Fruit fly (Drosophila melanogaster) whole organism, pupa: Measurements from ENCODE around the gene CG3552.

Experiments
- CG10348 ChIP-seq: fragments of 200-800 bp; sonication (Bioruptor generic); IDR thresholded peaks from 2 replicates; pipeline ENCODE4 v1.3.6; 2022; ENCODE audit warnings: missing biosample characterization, missing genetic modification characterization
- CG12605 ChIP-seq: fragments of 200-800 bp; sonication (Bioruptor generic); IDR thresholded peaks from 2 replicates; pipeline ENCODE4 v1.3.6; 2022; ENCODE audit warnings: missing biosample characterization, missing genetic modification characterization
- CG13204 ChIP-seq: fragments of 200-800 bp; sonication (Bioruptor generic); optimal IDR thresholded peaks from 2 replicates; lab custom pipeline; 2018; ENCODE audit warnings: missing biosample characterization, mild to moderate bottlenecking, missing genetic modification characterization, moderate library complexity
- CG14655 ChIP-seq: fragments of 200-800 bp; sonication (Bioruptor generic); optimal IDR thresholded peaks from 3 replicates; lab custom pipeline; 2017; ENCODE audit warnings: mild to moderate bottlenecking, missing biosample characterization, missing genetic modification reagents, missing genetic modification characterization
- CG15710 ChIP-seq: fragments of 200-800 bp; sonication (Bioruptor generic); optimal IDR thresholded peaks from 2 replicates; lab custom pipeline; 2018; ENCODE audit warnings: missing biosample characterization, mild to moderate bottlenecking, missing genetic modification characterization, moderate library complexity
- CG17806 ChIP-seq: fragments of 200-800 bp; sonication (Bioruptor generic); optimal IDR thresholded peaks from 2 replicates; lab custom pipeline; 2018; ENCODE audit warnings: missing biosample characterization, mild to moderate bottlenecking, missing genetic modification characterization, moderate library complexity
- CG32121 ChIP-seq: fragments of 200-800 bp; sonication (Bioruptor generic); IDR thresholded peaks from 2 replicates; pipeline ENCODE4 v1.3.6; 2022; ENCODE audit warnings: missing biosample characterization, missing genetic modification characterization
- CG34367 ChIP-seq: fragments of 200-800 bp; sonication (Bioruptor generic); optimal IDR thresholded peaks from 2 replicates; lab custom pipeline; 2018; ENCODE audit warnings: missing biosample characterization, mild to moderate bottlenecking, missing genetic modification characterization
- CG4496 ChIP-seq: fragments of 200-800 bp; sonication (Bioruptor generic); IDR thresholded peaks from 3 replicates; pipeline ENCODE4 v1.3.6; 2022; ENCODE audit warnings: missing biosample characterization, missing genetic modification characterization
- CG8159 ChIP-seq: fragments of 200-800 bp; sonication (Bioruptor generic); optimal IDR thresholded peaks from 3 replicates; lab custom pipeline; 2018; ENCODE audit warnings: missing biosample characterization, mild to moderate bottlenecking, missing genetic modification characterization, moderate library complexity
- CG8301 ChIP-seq: fragments of 200-800 bp; sonication (Bioruptor generic); optimal IDR thresholded peaks from 2 replicates; lab custom pipeline; 2018; ENCODE audit warnings: missing biosample characterization, mild to moderate bottlenecking, missing genetic modification characterization
- CG9948 ChIP-seq: fragments of 200-800 bp; sonication (Bioruptor generic); optimal IDR thresholded peaks from 2 replicates; lab custom pipeline; 2018; ENCODE audit warnings: missing biosample characterization, mild to moderate bottlenecking, missing genetic modification characterization, moderate library complexity
- D1 ChIP-seq: fragments of 200-800 bp; sonication (Bioruptor generic); optimal IDR thresholded peaks from 2 replicates; lab custom pipeline; 2018; ENCODE audit warnings: missing biosample characterization, mild to moderate bottlenecking, missing genetic modification characterization, moderate library complexity
- EcR ChIP-seq: fragments of 200-800 bp; sonication (Bioruptor generic); optimal IDR thresholded peaks from 3 replicates; lab custom pipeline; 2019; ENCODE audit warnings: missing biosample characterization, missing genetic modification characterization, mild to moderate bottlenecking, moderate library complexity, missing genetic modification reagents
- Ets98B ChIP-seq: fragments of 200-800 bp; sonication (Bioruptor generic); IDR thresholded peaks from 2 replicates; pipeline ENCODE4 v1.3.6; 2022; ENCODE audit warnings: missing biosample characterization, missing genetic modification characterization
- Pif1A ChIP-seq: fragments of 200-800 bp; sonication (Bioruptor generic); optimal IDR thresholded peaks from 3 replicates; lab custom pipeline; 2016; ENCODE audit warnings: missing biosample characterization, missing genetic modification characterization
- Pif1B ChIP-seq: fragments of 200-800 bp; sonication (Bioruptor generic); optimal IDR thresholded peaks from 3 replicates; lab custom pipeline; 2016; ENCODE audit warnings: missing biosample characterization, missing genetic modification characterization
- Snoo ChIP-seq: fragments of 200-800 bp; sonication (Bioruptor generic); optimal IDR thresholded peaks from 3 replicates; lab custom pipeline; 2017; ENCODE audit warnings: missing biosample characterization, mild to moderate bottlenecking, missing genetic modification characterization, inconsistent platforms
- fd96Ca ChIP-seq: fragments of 200-800 bp; sonication (Bioruptor generic); IDR thresholded peaks from 3 replicates; pipeline ENCODE4 v1.3.6; 2022; ENCODE audit warnings: missing biosample characterization, missing genetic modification characterization
- gl ChIP-seq: fragments of 200-800 bp; sonication (Bioruptor generic); optimal IDR thresholded peaks from 2 replicates; lab custom pipeline; 2018; ENCODE audit warnings: missing biosample characterization, mild to moderate bottlenecking, missing genetic modification characterization
- rn ChIP-seq: fragments of 200-800 bp; sonication (Bioruptor generic); IDR thresholded peaks from 2 replicates; pipeline ENCODE4 v1.3.6; 2022; ENCODE audit warnings: missing biosample characterization, missing genetic modification characterization

Gene CG3552

dm6 chr3L:9429665-9430607 is 26.2 kb upstream of the CG3552 start, which contains the start of the genes RpS17 and MTF-1:
RpS17 (minus strand) TSS chr3L:9429821.
MTF-1 (plus strand) TSS chr3L:9430312.
- TF ChIP-seq CG13204 (peak; percentile 6), Ets98B (GFP tag; lab: Robert Waterston, UW) (no peak), CG8301 (tag; lab: Kevin White, UChicago) (peak; percentile 0), CG4496 (GFP tag; lab: Robert Waterston, UW) (peak; percentile 64), CG34367 (tag; lab: Kevin White, UChicago) (peak; percentile 27), CG12605 (GFP tag; lab: Robert Waterston, UW) (0 out of 2 replicates have a peak, but pooled peaks have one; percentile 32), rn (GFP tag; lab: Robert Waterston, UW) (no peak), CG9948 (tag; lab: Kevin White, UChicago) (no peak), Snoo (peak; percentile 58), D1 (tag; lab: Kevin White, UChicago) (no peak), CG32121 (no peak), gl (tag; lab: Kevin White, UChicago) (peak; percentile 10), Pif1A (GFP tag; lab: Kevin White, UChicago) (peak; percentile 24), CG15710 (no peak), CG14655 (GFP tag; lab: Kevin White, UChicago) (no peak), CG8159 (tag; lab: Kevin White, UChicago) (no peak), CG10348 (GFP tag; lab: Robert Waterston, UW) (no peak), Pif1B (GFP tag; lab: Kevin White, UChicago) (peak; percentile 26), CG17806 (tag; lab: Kevin White, UChicago) (peak; percentile 9), EcR (GFP tag; lab: Kevin White, UChicago) (peak; percentile 41), fd96Ca (GFP tag; lab: Robert Waterston, UW) (no peak)

DNA sequence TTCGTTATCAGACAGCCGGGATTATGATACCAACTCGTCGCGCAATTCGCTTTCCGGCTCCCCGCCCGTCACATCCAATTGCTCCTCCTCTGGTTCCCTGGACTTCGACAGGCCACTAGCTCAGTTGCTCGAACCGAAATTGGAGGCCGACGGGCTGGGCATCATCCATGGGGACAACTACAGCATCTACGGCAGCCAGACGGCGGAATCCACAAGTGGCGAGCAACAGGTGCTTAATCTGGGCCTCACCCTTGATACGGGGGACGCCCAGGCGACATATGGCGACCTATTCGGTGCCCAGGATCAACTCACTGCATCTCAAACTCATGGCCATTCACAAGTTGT is 25.5 kb upstream of the CG3552 start:
- TF ChIP-seq CG8301 (tag; lab: Kevin White, UChicago): no peak
- peak; percentile 42; the same call in 1 of the 2 replicates for TF ChIP-seq CG12605 (GFP tag; lab: Robert Waterston, UW)
- no peak for TF ChIP-seq CG17806 (tag; lab: Kevin White, UChicago)
- TF ChIP-seq fd96Ca (GFP tag; lab: Robert Waterston, UW): no peak

DNA sequence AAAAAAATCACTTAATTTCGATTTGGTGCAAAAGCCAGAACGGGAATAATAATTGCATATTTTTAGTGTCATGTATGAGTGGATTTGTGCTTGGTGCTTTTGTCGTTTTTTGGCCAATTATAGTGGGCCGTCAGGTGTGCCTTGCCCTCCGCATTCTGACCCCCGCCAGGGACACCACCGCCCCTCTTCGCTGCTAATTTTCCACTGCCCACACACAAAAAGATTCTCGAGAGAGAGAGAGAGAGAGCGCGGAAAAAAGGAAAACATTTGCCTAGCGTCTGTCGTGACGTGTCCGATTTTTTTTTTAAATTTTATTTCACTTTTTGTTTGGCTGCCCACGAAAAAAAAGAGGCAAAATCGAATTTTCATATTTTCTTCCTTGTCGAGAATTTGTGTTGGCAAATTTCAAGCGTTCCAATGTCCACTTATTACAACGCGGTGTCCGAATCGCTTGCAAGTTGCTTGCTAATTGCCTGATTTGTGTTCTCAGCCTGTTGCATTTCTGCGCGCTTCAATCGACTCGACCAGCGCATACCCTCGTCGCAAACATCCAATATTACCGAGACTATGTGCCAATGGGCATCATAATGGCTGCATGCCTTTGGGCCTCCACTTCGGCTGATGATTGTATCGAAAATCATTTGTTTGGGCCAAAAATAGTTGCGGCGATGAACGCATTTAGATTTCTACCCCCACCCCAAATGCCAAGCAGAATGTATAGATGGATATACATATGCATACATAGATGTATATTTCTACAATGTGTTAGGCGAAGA is 24.1 kb upstream of the CG3552 start:
- TF ChIP-seq Ets98B (GFP tag; lab: Robert Waterston, UW) (no peak), CG10348 (GFP tag; lab: Robert Waterston, UW) (no peak)

dm6 chr3L:9432810-9433587 is 23.1 kb upstream of the CG3552 start:
- TF ChIP-seq CG4496 (GFP tag; lab: Robert Waterston, UW) (no peak), Ets98B (GFP tag; lab: Robert Waterston, UW) (no peak), gl (tag; lab: Kevin White, UChicago) (no peak), D1 (tag; lab: Kevin White, UChicago) (no peak), CG10348 (GFP tag; lab: Robert Waterston, UW) (no peak), CG14655 (GFP tag; lab: Kevin White, UChicago) (no peak), CG9948 (tag; lab: Kevin White, UChicago) (no peak), CG12605 (GFP tag; lab: Robert Waterston, UW) (no peak), CG15710 (no peak), CG34367 (tag; lab: Kevin White, UChicago) (no peak), Snoo (no peak), CG13204 (peak; percentile 11), CG8159 (tag; lab: Kevin White, UChicago) (no peak), CG32121 (0 out of 2 replicates have a peak, but pooled peaks have one; percentile 37), CG17806 (tag; lab: Kevin White, UChicago) (no peak), fd96Ca (GFP tag; lab: Robert Waterston, UW) (no peak)

- TF ChIP-seq CG34367 (tag; lab: Kevin White, UChicago) (peak; percentile 27), Ets98B (GFP tag; lab: Robert Waterston, UW) (peak; percentile 35), CG14655 (GFP tag; lab: Kevin White, UChicago) (no peak), fd96Ca (GFP tag; lab: Robert Waterston, UW) (no peak; the same call in 2 of the 3 replicates), CG10348 (GFP tag; lab: Robert Waterston, UW) (no peak), D1 (tag; lab: Kevin White, UChicago) (no peak)
Observed at dm6 chr3L:9435315-9435714, 20.8 kb upstream of the CG3552 start, which contains the start of gene CG42526. CG42526 (minus strand) TSS chr3L:9435399.
